Fruit fly (Drosophila melanogaster) whole organism, prepupa: ENCODE data around the gene CG9173.

Source experiments
- Blimp-1 ChIP-seq: fragments of 200-800 bp; sonication (Bioruptor generic); optimal IDR thresholded peaks from 3 replicates; lab custom pipeline; 2017; ENCODE audit warnings: missing biosample characterization, missing genetic modification characterization, mild to moderate bottlenecking, moderate library complexity, missing genetic modification reagents
- CG10631 ChIP-seq: fragments of 200-800 bp; sonication (Bioruptor generic); optimal IDR thresholded peaks from 2 replicates; lab custom pipeline; 2016; ENCODE audit warnings: missing biosample characterization, missing genetic modification characterization
- CG10669 ChIP-seq: fragments of 200-800 bp; sonication (Bioruptor generic); optimal IDR thresholded peaks from 3 replicates; lab custom pipeline; 2018; ENCODE audit warnings: missing biosample characterization, mild to moderate bottlenecking, missing genetic modification characterization, moderate library complexity
- CG11294 ChIP-seq: fragments of 200-800 bp; sonication (Bioruptor generic); IDR thresholded peaks from 2 replicates; pipeline ENCODE4 v1.3.6; 2022; ENCODE audit warnings: missing biosample characterization, missing genetic modification characterization
- CG11762 ChIP-seq: fragments of 200-800 bp; sonication (Bioruptor generic); optimal IDR thresholded peaks from 3 replicates; lab custom pipeline; 2016; ENCODE audit warnings: missing biosample characterization, missing genetic modification characterization; ENCODE audit not compliant: insufficient read depth
- CG11902 ChIP-seq: fragments of 200-800 bp; sonication (Bioruptor generic); optimal IDR thresholded peaks from 3 replicates; lab custom pipeline; 2016; ENCODE audit warnings: missing biosample characterization, missing genetic modification characterization
- CG15336 ChIP-seq: fragments of 200-800 bp; sonication (Bioruptor generic); IDR thresholded peaks from 2 replicates; pipeline ENCODE4 v1.3.6; 2022; ENCODE audit warnings: missing biosample characterization, missing genetic modification characterization
- CG1621 ChIP-seq: fragments of 200-800 bp; sonication (Bioruptor generic); optimal IDR thresholded peaks from 3 replicates; lab custom pipeline; 2018; ENCODE audit warnings: missing biosample characterization, mild to moderate bottlenecking, missing genetic modification characterization
- CG16779 ChIP-seq: fragments of 200-800 bp; sonication (Bioruptor generic); optimal IDR thresholded peaks from 3 replicates; lab custom pipeline; 2017; ENCODE audit warnings: missing biosample characterization, mild to moderate bottlenecking, missing genetic modification characterization
- CG31627 ChIP-seq: fragments of 200-800 bp; sonication (Bioruptor generic); optimal IDR thresholded peaks from 3 replicates; lab custom pipeline; 2016; ENCODE audit warnings: missing biosample characterization, missing genetic modification characterization
- CG32006 ChIP-seq: fragments of 200-800 bp; sonication (Bioruptor generic); optimal IDR thresholded peaks from 3 replicates; lab custom pipeline; 2017; ENCODE audit warnings: missing biosample characterization, mild to moderate bottlenecking, missing genetic modification characterization
- CG34406 ChIP-seq: fragments of 200-800 bp; sonication (Bioruptor generic); optimal IDR thresholded peaks from 3 replicates; lab custom pipeline; 2016; ENCODE audit warnings: missing biosample characterization, missing genetic modification characterization
- CG3919 ChIP-seq: fragments of 200-800 bp; sonication (Bioruptor generic); optimal IDR thresholded peaks from 3 replicates; lab custom pipeline; 2016; ENCODE audit warnings: missing biosample characterization, missing genetic modification characterization
- CG4318 ChIP-seq: fragments of 200-800 bp; sonication (Bioruptor generic); optimal IDR thresholded peaks from 3 replicates; lab custom pipeline; 2017; ENCODE audit warnings: missing biosample characterization, mild to moderate bottlenecking, missing genetic modification characterization
- CG6792 ChIP-seq: fragments of 200-800 bp; sonication (Bioruptor generic); optimal IDR thresholded peaks from 3 replicates; lab custom pipeline; 2016; ENCODE audit warnings: missing biosample characterization, missing genetic modification characterization
- CG6808 ChIP-seq: fragments of 200-800 bp; sonication (Bioruptor generic); optimal IDR thresholded peaks from 3 replicates; lab custom pipeline; 2017; ENCODE audit warnings: missing biosample characterization, missing genetic modification characterization, mild to moderate bottlenecking, moderate library complexity, missing genetic modification reagents
- CG6854 ChIP-seq: fragments of 200-800 bp; sonication (Bioruptor generic); optimal IDR thresholded peaks from 2 replicates; lab custom pipeline; 2017; ENCODE audit warnings: missing biosample characterization, mild to moderate bottlenecking, missing genetic modification characterization
- CG7368 ChIP-seq: fragments of 200-800 bp; sonication (Bioruptor generic); optimal IDR thresholded peaks from 3 replicates; lab custom pipeline; 2016; ENCODE audit warnings: missing biosample characterization, missing genetic modification characterization
- CG8319 ChIP-seq: fragments of 200-800 bp; sonication (Bioruptor generic); optimal IDR thresholded peaks from 3 replicates; lab custom pipeline; 2016; ENCODE audit warnings: missing biosample characterization, missing genetic modification characterization
- CG8632 ChIP-seq: fragments of 200-800 bp; sonication (Bioruptor generic); optimal IDR thresholded peaks from 3 replicates; lab custom pipeline; 2016; ENCODE audit warnings: missing biosample characterization, missing genetic modification characterization
- CG9139 ChIP-seq: fragments of 200-800 bp; sonication (Bioruptor generic); optimal IDR thresholded peaks from 3 replicates; lab custom pipeline; 2017; ENCODE audit warnings: missing biosample characterization, mild to moderate bottlenecking, missing genetic modification characterization
- Eip78C ChIP-seq: fragments of 200-800 bp; sonication (Bioruptor generic); peaks from one replicate; lab custom pipeline; 2016; ENCODE audit warnings: missing biosample characterization, missing genetic modification characterization
- Eip93F ChIP-seq: fragments of 200-800 bp; sonication (Bioruptor generic); optimal IDR thresholded peaks from 2 replicates; lab custom pipeline; 2016; ENCODE audit warnings: missing biosample characterization, mild to moderate bottlenecking, missing genetic modification characterization
- Hr38 ChIP-seq: sonication (Bioruptor generic); optimal IDR thresholded peaks from 2 replicates; lab custom pipeline; 2016; ENCODE audit warnings: missing biosample characterization, missing genetic modification characterization
- Hr39 ChIP-seq: fragments of 200-800 bp; sonication (Bioruptor generic); optimal IDR thresholded peaks from 2 replicates; lab custom pipeline; 2016; ENCODE audit warnings: missing biosample characterization, missing genetic modification characterization
- Hr4 ChIP-seq: fragments of 200-800 bp; sonication (Bioruptor generic); optimal IDR thresholded peaks from 3 replicates; lab custom pipeline; 2016; ENCODE audit warnings: missing biosample characterization, missing genetic modification characterization
- Met ChIP-seq: fragments of 200-800 bp; sonication (Bioruptor generic); optimal IDR thresholded peaks from 3 replicates; lab custom pipeline; 2016; ENCODE audit warnings: missing biosample characterization, missing genetic modification characterization
- OdsH ChIP-seq: fragments of 200-800 bp; sonication (Bioruptor generic); optimal IDR thresholded peaks from 3 replicates; lab custom pipeline; 2016; ENCODE audit warnings: missing biosample characterization, missing genetic modification characterization
- Smox ChIP-seq: fragments of 200-800 bp; sonication (Bioruptor generic); optimal IDR thresholded peaks from 3 replicates; lab custom pipeline; 2016; ENCODE audit warnings: missing biosample characterization, missing genetic modification characterization
- Sox15 ChIP-seq: fragments of 200-800 bp; sonication (Bioruptor generic); optimal IDR thresholded peaks from 3 replicates; lab custom pipeline; 2016; ENCODE audit warnings: missing biosample characterization, missing genetic modification characterization
- acj6 ChIP-seq: fragments of 200-800 bp; sonication (Bioruptor generic); optimal IDR thresholded peaks from 3 replicates; lab custom pipeline; 2016; ENCODE audit warnings: missing biosample characterization, missing genetic modification characterization
- cyc ChIP-seq: fragments of 200-800 bp; sonication (Bioruptor generic); optimal IDR thresholded peaks from 3 replicates; lab custom pipeline; 2016; ENCODE audit warnings: missing biosample characterization, missing genetic modification characterization
- dac ChIP-seq: fragments of 200-800 bp; sonication (Bioruptor generic); optimal IDR thresholded peaks from 2 replicates; lab custom pipeline; 2017; ENCODE audit warnings: missing biosample characterization, mild to moderate bottlenecking, missing genetic modification characterization
- dsx ChIP-seq: fragments of 200-800 bp; optimal IDR thresholded peaks from 3 replicates; lab custom pipeline; 2019; ENCODE audit warnings: missing biosample characterization, mild to moderate bottlenecking, missing genetic modification characterization, moderate library complexity; ENCODE audit not compliant: poor library complexity, severe bottlenecking
- eg ChIP-seq: fragments of 200-800 bp; sonication (Bioruptor generic); IDR thresholded peaks from 3 replicates; pipeline ENCODE4 v1.3.6; 2022; ENCODE audit warnings: missing biosample characterization, missing genetic modification characterization
- esn ChIP-seq: fragments of 200-800 bp; sonication (Bioruptor generic); optimal IDR thresholded peaks from 2 replicates; lab custom pipeline; 2016; ENCODE audit warnings: missing biosample characterization, mild to moderate bottlenecking, missing genetic modification characterization, moderate library complexity
- fd59A ChIP-seq: fragments of 200-800 bp; sonication (Bioruptor generic); optimal IDR thresholded peaks from 2 replicates; lab custom pipeline; 2017; ENCODE audit warnings: missing biosample characterization, mild to moderate bottlenecking, missing genetic modification characterization, missing genetic modification reagents
- fd85E ChIP-seq: fragments of 200-800 bp; sonication (Bioruptor generic); optimal IDR thresholded peaks from 3 replicates; lab custom pipeline; 2016; ENCODE audit warnings: missing biosample characterization, missing genetic modification characterization
- fkh ChIP-seq: fragments of 200-800 bp; sonication (Bioruptor generic); optimal IDR thresholded peaks from 3 replicates; lab custom pipeline; 2017; ENCODE audit warnings: missing biosample characterization, mild to moderate bottlenecking, missing genetic modification characterization, moderate library complexity
- lz ChIP-seq: fragments of 200-800 bp; sonication (Bioruptor generic); optimal IDR thresholded peaks from 3 replicates; lab custom pipeline; 2016; ENCODE audit warnings: missing biosample characterization, missing genetic modification characterization
- net ChIP-seq: fragments of 200-800 bp; sonication (Bioruptor generic); optimal IDR thresholded peaks from 3 replicates; lab custom pipeline; 2016; ENCODE audit warnings: missing biosample characterization, missing genetic modification characterization
- salr ChIP-seq, 2 experiments: fragments of 200-800 bp; sonication (Bioruptor generic); optimal IDR thresholded peaks; 3 replicates each; lab custom pipeline; 2016 to 2018; ENCODE audit warnings: missing biosample characterization in 2 of 2, missing genetic modification characterization in 2 of 2, mild to moderate bottlenecking in 1 of 2
- spab ChIP-seq: fragments of 200-800 bp; sonication (Bioruptor generic); optimal IDR thresholded peaks from 2 replicates; lab custom pipeline; 2017; ENCODE audit warnings: missing biosample characterization, mild to moderate bottlenecking, missing genetic modification characterization, missing genetic modification reagents
- svp ChIP-seq: fragments of 200-800 bp; sonication (Bioruptor generic); peaks from one replicate; lab custom pipeline; 2016; ENCODE audit warnings: missing biosample characterization, missing genetic modification characterization
- topi ChIP-seq: fragments of 200-800 bp; sonication (Bioruptor generic); optimal IDR thresholded peaks from 3 replicates; lab custom pipeline; 2016; ENCODE audit warnings: missing biosample characterization, missing genetic modification characterization
- vri ChIP-seq: fragments of 200-800 bp; sonication (Bioruptor generic); optimal IDR thresholded peaks from 3 replicates; lab custom pipeline; 2016; ENCODE audit warnings: missing biosample characterization, mild to moderate bottlenecking, missing genetic modification characterization

Gene CG9173

dm6 chr3L:1457998-1458728 lies 34.9 kb upstream of the CG9173 start (continued):
- TF ChIP-seq cyc (GFP tag; lab: Kevin White, UChicago) (peak; percentile 75), Eip78C (GFP tag; lab: Kevin White, UChicago) (peak; percentile 75), esn (GFP tag; lab: Kevin White, UChicago) (peak; percentile 66), CG11902 (GFP tag; lab: Kevin White, UChicago) (peak; percentile 62), CG4318 (GFP tag; lab: Kevin White, UChicago) (no peak), CG6792 (GFP tag; lab: Kevin White, UChicago) (peak; percentile 56), CG31627 (GFP tag; lab: Kevin White, UChicago) (peak; percentile 71), CG11294 (GFP tag; lab: Robert Waterston, UW) (no peak), svp (peak; percentile 87), CG8632 (GFP tag; lab: Kevin White, UChicago) (peak; percentile 24), acj6 (GFP tag; lab: Kevin White, UChicago) (peak; percentile 36), OdsH (GFP tag; lab: Kevin White, UChicago) (peak; percentile 15), CG3919 (peak; percentile 32), CG8319 (GFP tag; lab: Kevin White, UChicago) (peak; percentile 48), Hr4 (GFP tag; lab: Kevin White, UChicago) (no peak), CG32006 (GFP tag; lab: Kevin White, UChicago) (no peak), lz (GFP tag; lab: Kevin White, UChicago) (peak; percentile 57), Sox15 (GFP tag; lab: Kevin White, UChicago) (peak; percentile 44), Smox (GFP tag; lab: Kevin White, UChicago) (peak; percentile 65)

dm6 chr3L:1457281-1457680 lies 34.0 kb upstream of the CG9173 start:
- no peak for TF ChIP-seq CG10669
- no peak for TF ChIP-seq dsx (GFP tag; lab: Kevin White, UChicago)
- TF ChIP-seq CG9139 (GFP tag; lab: Kevin White, UChicago): no peak
- no peak for TF ChIP-seq Hr38 (GFP tag; lab: Kevin White, UChicago)
- no peak for TF ChIP-seq fd59A (GFP tag; lab: Kevin White, UChicago)
- TF ChIP-seq svp: peak; percentile 88
- no peak for TF ChIP-seq spab (GFP tag; lab: Kevin White, UChicago)
- TF ChIP-seq lz (GFP tag; lab: Kevin White, UChicago): peak; percentile 65
- TF ChIP-seq cyc (GFP tag; lab: Kevin White, UChicago): peak; percentile 41
- peak; percentile 89 for TF ChIP-seq Eip78C (GFP tag; lab: Kevin White, UChicago)
- TF ChIP-seq net (GFP tag; lab: Kevin White, UChicago): peak; percentile 41
- TF ChIP-seq CG10631 (GFP tag; lab: Kevin White, UChicago): peak; percentile 33
- TF ChIP-seq eg (GFP tag; lab: Robert Waterston, UW): no peak
- peak; percentile 18 for TF ChIP-seq vri (GFP tag; lab: Kevin White, UChicago)
- peak; percentile 20 for TF ChIP-seq CG3919
- peak; percentile 50 for TF ChIP-seq CG34406
- TF ChIP-seq Eip93F (GFP tag; lab: Kevin White, UChicago): no peak
- TF ChIP-seq Met (GFP tag; lab: Kevin White, UChicago): peak; percentile 77
- no peak for TF ChIP-seq CG11762
- no peak for TF ChIP-seq Hr4 (GFP tag; lab: Kevin White, UChicago)
- no peak for TF ChIP-seq CG15336 (GFP tag; lab: Robert Waterston, UW)
- TF ChIP-seq topi (GFP tag; lab: Kevin White, UChicago): peak; percentile 59
- TF ChIP-seq esn (GFP tag; lab: Kevin White, UChicago): peak; percentile 77
- peak; percentile 32 for TF ChIP-seq acj6 (GFP tag; lab: Kevin White, UChicago)
- TF ChIP-seq CG31627 (GFP tag; lab: Kevin White, UChicago): peak; percentile 68
- TF ChIP-seq CG32006 (GFP tag; lab: Kevin White, UChicago): no peak
- no peak for TF ChIP-seq fkh
- TF ChIP-seq CG16779 (tag; lab: Kevin White, UChicago): no peak
- TF ChIP-seq CG6792 (GFP tag; lab: Kevin White, UChicago): peak; percentile 62
- TF ChIP-seq CG1621: no peak
- TF ChIP-seq dac (GFP tag; lab: Kevin White, UChicago): no peak
- TF ChIP-seq CG11294 (GFP tag; lab: Robert Waterston, UW): no peak
- peak; percentile 75 for TF ChIP-seq Hr39 (GFP tag; lab: Kevin White, UChicago)
- no peak for TF ChIP-seq CG4318 (GFP tag; lab: Kevin White, UChicago)
- TF ChIP-seq CG8319 (GFP tag; lab: Kevin White, UChicago): peak; percentile 12
- TF ChIP-seq CG6808: no peak
- TF ChIP-seq salr (GFP tag; optimal IDR thresholded peaks at IDR 0.05; lab: Kevin White, UChicago): no peak
- no peak for TF ChIP-seq CG6854 (GFP tag; lab: Kevin White, UChicago)
- TF ChIP-seq fd85E (GFP tag; lab: Kevin White, UChicago): no peak
- TF ChIP-seq Smox (GFP tag; lab: Kevin White, UChicago): peak; percentile 69
- no peak for TF ChIP-seq CG7368 (GFP tag; lab: Kevin White, UChicago)
- no peak for TF ChIP-seq Blimp-1
